Worm (Caenorhabditis elegans) whole organism, young adult: Measurements from ENCODE around the gene R155.5.

Experiments used
- B0019.2 ChIP-seq: fragments of 200-800 bp; sonication (Bioruptor generic); conservative IDR thresholded peaks from 2 replicates; pipeline ENCODE4 v1.3.6; 2022; ENCODE audit warnings: missing genetic modification reagents, missing genetic modification characterization, missing compliant biosample characterization
- C06A6.2 ChIP-seq: fragments of 200-800 bp; sonication (Bioruptor generic); conservative IDR thresholded peaks from 2 replicates; pipeline ENCODE4 v1.3.6; 2022; ENCODE audit warnings: missing genetic modification characterization, missing compliant biosample characterization
- C17E4.6 ChIP-seq: fragments of 200-800 bp; sonication (Bioruptor generic); IDR thresholded peaks from 2 replicates; pipeline ENCODE4 v1.3.6; 2022; ENCODE audit warnings: missing genetic modification reagents, missing genetic modification characterization, missing compliant biosample characterization
- F23B12.7 ChIP-seq: sonication (generic microtip); optimal IDR thresholded peaks from 2 replicates; lab custom pipeline; 2017; ENCODE audit warnings: missing genetic modification characterization, mild to moderate bottlenecking, missing compliant biosample characterization, antibody characterized with exemption, moderate library complexity; ENCODE audit not compliant: insufficient read depth
- F33H1.4 ChIP-seq: fragments of 200-800 bp; sonication (Bioruptor generic); IDR thresholded peaks from 2 replicates; pipeline ENCODE4 v1.3.6; 2022; ENCODE audit warnings: missing genetic modification reagents, missing genetic modification characterization, missing compliant biosample characterization
- F39B2.1 ChIP-seq: fragments of 200-800 bp; sonication (Bioruptor generic); IDR thresholded peaks from 2 replicates; pipeline ENCODE4 v1.3.6; 2022; ENCODE audit warnings: missing genetic modification reagents, missing genetic modification characterization, missing compliant biosample characterization
- F52B5.7 ChIP-seq: sonication (generic microtip); optimal IDR thresholded peaks from 2 replicates; lab custom pipeline; 2016; ENCODE audit warnings: mild to moderate bottlenecking, missing genetic modification characterization, missing compliant biosample characterization
- F57A8.1 ChIP-seq: fragments of 200-800 bp; sonication (Bioruptor generic); optimal IDR thresholded peaks from 2 replicates; lab custom pipeline; 2018; ENCODE audit warnings: mild to moderate bottlenecking, missing genetic modification characterization, moderate library complexity, missing compliant biosample characterization
- K12H6.12 ChIP-seq: fragments of 200-800 bp; sonication (Bioruptor generic); optimal IDR thresholded peaks from 2 replicates; lab custom pipeline; 2018; ENCODE audit warnings: mild to moderate bottlenecking, missing genetic modification characterization, missing compliant biosample characterization
- Y56A3A.18 ChIP-seq: fragments of 200-800 bp; sonication (Bioruptor generic); IDR thresholded peaks from 2 replicates; pipeline ENCODE4 v1.3.6; 2022; ENCODE audit warnings: missing genetic modification reagents, missing genetic modification characterization, missing compliant biosample characterization
- atf-7 ChIP-seq: sonication (generic microtip); optimal IDR thresholded peaks from 2 replicates; lab custom pipeline; 2017; ENCODE audit warnings: mild to moderate bottlenecking, missing genetic modification characterization, missing compliant biosample characterization
- attf-3 ChIP-seq: fragments of 200-800 bp; sonication (Bioruptor generic); conservative IDR thresholded peaks from 2 replicates; pipeline ENCODE4 v1.3.6; 2022; ENCODE audit warnings: missing genetic modification reagents, missing genetic modification characterization, missing compliant biosample characterization
- attf-6 ChIP-seq: fragments of 200-800 bp; sonication (Bioruptor generic); IDR thresholded peaks from 2 replicates; pipeline ENCODE4 v1.3.6; 2022; ENCODE audit warnings: missing genetic modification reagents, missing genetic modification characterization, missing compliant biosample characterization
- bed-1 ChIP-seq: fragments of 200-800 bp; sonication (Bioruptor generic); IDR thresholded peaks from 2 replicates; pipeline ENCODE4 v1.3.6; 2022; ENCODE audit warnings: missing genetic modification reagents, missing genetic modification characterization, missing compliant biosample characterization
- ccch-3 ChIP-seq: fragments of 200-800 bp; sonication (Bioruptor generic); optimal IDR thresholded peaks from 2 replicates; lab custom pipeline; 2018; ENCODE audit warnings: mild to moderate bottlenecking, missing genetic modification characterization, missing compliant biosample characterization
- cebp-1 ChIP-seq, 2 experiments: fragments of 200-800 bp in 1 of 2; sonication (Bioruptor generic) in 1 of 2; sonication (generic microtip) in 1 of 2; IDR thresholded peaks in 1 of 2; optimal IDR thresholded peaks in 1 of 2; 2 replicates each; pipeline versions ENCODE4 v1.3.6 to Lab custom; 2017 to 2022; ENCODE audit warnings: missing compliant biosample characterization in 2 of 2, missing genetic modification characterization in 2 of 2, mild to moderate bottlenecking in 1 of 2, missing genetic modification reagents in 1 of 2, moderate library complexity in 1 of 2
- ceh-100 ChIP-seq: fragments of 200-800 bp; sonication (Bioruptor generic); IDR thresholded peaks from 2 replicates; pipeline ENCODE4 v1.3.6; 2022; ENCODE audit warnings: missing genetic modification reagents, missing genetic modification characterization, missing compliant biosample characterization
- ceh-40 ChIP-seq: fragments of 200-800 bp; sonication (Bioruptor generic); IDR thresholded peaks from 2 replicates; pipeline ENCODE4 v1.3.6; 2022; ENCODE audit warnings: missing genetic modification characterization, missing compliant biosample characterization
- ceh-79 ChIP-seq: sonication (generic microtip); optimal IDR thresholded peaks from 2 replicates; lab custom pipeline; 2017; ENCODE audit warnings: mild to moderate bottlenecking, missing genetic modification characterization, missing compliant biosample characterization
- dpff-1 ChIP-seq: sonication (generic microtip); optimal IDR thresholded peaks from 2 replicates; lab custom pipeline; 2017; ENCODE audit warnings: mild to moderate bottlenecking, missing genetic modification characterization, missing compliant biosample characterization
- dpl-1 ChIP-seq: fragments of 150-350 bp; optimal IDR thresholded peaks from 2 replicates; lab custom pipeline; 2014; ENCODE audit warnings: missing biosample characterization, missing genetic modification reagents, missing genetic modification characterization
- efl-1 ChIP-seq: fragments of 150-350 bp; optimal IDR thresholded peaks from 2 replicates; lab custom pipeline; 2014; ENCODE audit warnings: missing biosample characterization, missing genetic modification reagents, missing genetic modification characterization
- ekl-4 ChIP-seq: fragments of 200-800 bp; sonication (Bioruptor generic); IDR thresholded peaks from 2 replicates; pipeline ENCODE4 v1.3.6; 2022; ENCODE audit warnings: missing genetic modification reagents, missing genetic modification characterization, missing compliant biosample characterization
- him-1 ChIP-seq: sonication (generic microtip); optimal IDR thresholded peaks from 2 replicates; lab custom pipeline; 2016; ENCODE audit warnings: missing genotype, missing genetic modification reagents, missing genetic modification characterization, missing compliant biosample characterization
- let-607 ChIP-seq, 2 experiments: fragments of 200-800 bp in 1 of 2; sonication (Bioruptor generic) in 1 of 2; sonication (generic microtip) in 1 of 2; optimal IDR thresholded peaks; 2 replicates each; lab custom pipeline; 2016 to 2018; ENCODE audit warnings: mild to moderate bottlenecking in 2 of 2, missing compliant biosample characterization in 2 of 2, missing genetic modification characterization in 2 of 2, moderate library complexity in 2 of 2, missing genotype in 1 of 2
- lin-26 ChIP-seq: fragments of 200-800 bp; sonication (Bioruptor generic); IDR thresholded peaks from 2 replicates; pipeline ENCODE4 v1.3.6; 2022; ENCODE audit warnings: missing genetic modification reagents, missing genetic modification characterization, missing compliant biosample characterization
- lin-54 ChIP-seq: fragments of 200-800 bp; sonication (Bioruptor generic); optimal IDR thresholded peaks from 2 replicates; lab custom pipeline; 2018; ENCODE audit warnings: mild to moderate bottlenecking, missing genetic modification characterization, missing compliant biosample characterization
- lsl-1 ChIP-seq: fragments of 200-800 bp; sonication (Bioruptor generic); optimal IDR thresholded peaks from 2 replicates; lab custom pipeline; 2018; ENCODE audit warnings: mild to moderate bottlenecking, missing genetic modification characterization, moderate library complexity, missing compliant biosample characterization
- madf-10 ChIP-seq: sonication (generic microtip); optimal IDR thresholded peaks from 2 replicates; lab custom pipeline; 2016; ENCODE audit warnings: mild to moderate bottlenecking, missing genetic modification characterization, missing compliant biosample characterization
- madf-3 ChIP-seq: fragments of 200-800 bp; sonication (Bioruptor generic); IDR thresholded peaks from 2 replicates; pipeline ENCODE4 v1.3.6; 2022; ENCODE audit warnings: missing genetic modification reagents, missing genetic modification characterization, missing compliant biosample characterization
- mcd-1 ChIP-seq: fragments of 200-800 bp; sonication (Bioruptor generic); IDR thresholded peaks from 2 replicates; pipeline ENCODE4 v1.3.6; 2022; ENCODE audit warnings: missing genetic modification reagents, missing genetic modification characterization, missing compliant biosample characterization
- mel-28 ChIP-seq: sonication (generic microtip); optimal IDR thresholded peaks from 2 replicates; lab custom pipeline; 2016; ENCODE audit warnings: borderline replicate concordance, mild to moderate bottlenecking, missing genetic modification characterization, missing compliant biosample characterization
- mes-4 ChIP-seq: sonication (generic microtip); optimal IDR thresholded peaks from 2 replicates; lab custom pipeline; 2016; ENCODE audit warnings: missing genotype, missing genetic modification characterization, missing compliant biosample characterization
- nfya-1 ChIP-seq: sonication (generic microtip); optimal IDR thresholded peaks from 2 replicates; lab custom pipeline; 2017; ENCODE audit warnings: antibody characterized with exemption, missing compliant biosample characterization, missing genetic modification characterization, borderline replicate concordance; ENCODE audit not compliant: insufficient read depth
- nhr-27 ChIP-seq: fragments of 200-800 bp; sonication (Bioruptor generic); optimal IDR thresholded peaks from 2 replicates; lab custom pipeline; 2018; ENCODE audit warnings: mild to moderate bottlenecking, missing genetic modification characterization, moderate library complexity, missing compliant biosample characterization
- nhr-90 ChIP-seq: sonication (generic microtip); optimal IDR thresholded peaks from 2 replicates; lab custom pipeline; 2016; ENCODE audit warnings: missing genotype, mild to moderate bottlenecking, missing genetic modification characterization, missing compliant biosample characterization
- pha-4 ChIP-seq: fragments of 150-350 bp; sonication (generic microtip); optimal IDR thresholded peaks from 2 replicates; lab custom pipeline; 2014; ENCODE audit warnings: missing biosample characterization, missing genetic modification reagents, missing genetic modification characterization
- rpc-1 ChIP-seq, 2 experiments: fragments of 150-350 bp in 1 of 2; sonication (generic microtip) in 1 of 2; optimal IDR thresholded peaks; 2 replicates each; lab custom pipeline; 2014 to 2018; ENCODE audit warnings: missing biosample characterization in 1 of 2, missing genetic modification characterization in 1 of 2, missing genetic modification reagents in 1 of 2, missing genotype in 1 of 2
- snpc-1.1 ChIP-seq: sonication (generic microtip); optimal IDR thresholded peaks from 2 replicates; lab custom pipeline; 2017; ENCODE audit warnings: missing genetic modification characterization, mild to moderate bottlenecking, missing compliant biosample characterization, antibody characterized with exemption, moderate library complexity, missing genotype, missing genetic modification reagents; ENCODE audit not compliant: insufficient read depth
- sptf-2 ChIP-seq: fragments of 200-800 bp; sonication (Bioruptor generic); optimal IDR thresholded peaks from 2 replicates; lab custom pipeline; 2018; ENCODE audit warnings: mild to moderate bottlenecking, missing genetic modification characterization, missing compliant biosample characterization
- xnd-1 ChIP-seq: sonication (generic microtip); optimal IDR thresholded peaks from 2 replicates; lab custom pipeline; 2016; ENCODE audit warnings: missing genotype, missing genetic modification reagents, missing genetic modification characterization, missing compliant biosample characterization
- ztf-18 ChIP-seq: sonication (generic microtip); optimal IDR thresholded peaks from 2 replicates; lab custom pipeline; 2016; ENCODE audit warnings: missing genotype, mild to moderate bottlenecking, missing genetic modification characterization, missing compliant biosample characterization
- ztf-28 ChIP-seq: fragments of 200-800 bp; sonication (Bioruptor generic); IDR thresholded peaks from 2 replicates; pipeline ENCODE4 v1.3.6; 2022; ENCODE audit warnings: missing genetic modification reagents, missing genetic modification characterization, missing compliant biosample characterization
- ztf-3 ChIP-seq: fragments of 200-800 bp; sonication (Bioruptor generic); optimal IDR thresholded peaks from 2 replicates; lab custom pipeline; 2018; ENCODE audit warnings: mild to moderate bottlenecking, missing genetic modification characterization, missing compliant biosample characterization
- ztf-6 ChIP-seq: fragments of 200-800 bp; sonication (Bioruptor generic); IDR thresholded peaks from 2 replicates; pipeline ENCODE4 v1.3.6; 2022; ENCODE audit warnings: missing genetic modification reagents, missing genetic modification characterization, missing compliant biosample characterization

The R155.5 gene

ce11 chrIII:1923419-1924318 lies 46.7 kb downstream of the R155.5 start (continued):
- TF ChIP-seq nfya-1 (tag; lab: Kevin White, UChicago): no peak
- peak; percentile 85 for TF ChIP-seq atf-7 (tag; lab: Kevin White, UChicago)
- TF ChIP-seq sptf-2: no peak
- peak; percentile 75 for TF ChIP-seq mcd-1
- TF ChIP-seq attf-3 (GFP tag; lab: Robert Waterston, UW): 0 out of 2 replicates have a peak, but pooled peaks have one; percentile 48
- TF ChIP-seq attf-6 (GFP tag; lab: Robert Waterston, UW): no peak
- TF ChIP-seq F39B2.1 (GFP tag; lab: Robert Waterston, UW): no peak
- no peak for TF ChIP-seq nhr-90 (tag; lab: Kevin White, UChicago)
- no peak for TF ChIP-seq F23B12.7 (tag; lab: Kevin White, UChicago)
- TF ChIP-seq lin-54: peak; percentile 36
- TF ChIP-seq ceh-79 (tag; lab: Kevin White, UChicago): no peak
- no peak for TF ChIP-seq ztf-28 (GFP tag; lab: Robert Waterston, UW)
- TF ChIP-seq bed-1 (GFP tag; lab: Robert Waterston, UW): no peak
- peak; percentile 7 for TF ChIP-seq nhr-27 (tag; lab: Kevin White, UChicago)
- no peak for TF ChIP-seq ccch-3 (GFP tag; lab: Kevin White, UChicago)
- no peak for TF ChIP-seq ceh-100 (GFP tag; lab: Robert Waterston, UW)
- TF ChIP-seq F57A8.1 (GFP tag; lab: Kevin White, UChicago): no peak
- no peak for TF ChIP-seq pha-4
- TF ChIP-seq ekl-4 (GFP tag; lab: Robert Waterston, UW): 0 out of 2 replicates have a peak, but pooled peaks have one; percentile 35
- no peak for TF ChIP-seq mes-4 (tag; lab: Kevin White, UChicago)
- TF ChIP-seq K12H6.12: peak; percentile 92
- TF ChIP-seq Y56A3A.18 (GFP tag; lab: Robert Waterston, UW): no peak
- TF ChIP-seq let-607 (tag; optimal IDR thresholded peaks at IDR 0.05; lab: Kevin White, UChicago): no peak
- peak; percentile 27 for TF ChIP-seq F52B5.7
- 0 out of 2 replicates have a peak, but pooled peaks have one; percentile 43 for TF ChIP-seq ztf-6
- TF ChIP-seq rpc-1 (optimal IDR thresholded peaks at IDR 0.05; lab: Kevin White, UChicago): no peak
- TF ChIP-seq rpc-1 (tag; optimal IDR thresholded peaks at IDR 0.05; lab: Kevin White, UChicago): no peak
- TF ChIP-seq C06A6.2 (GFP tag; lab: Robert Waterston, UW): peak; percentile 83
- TF ChIP-seq snpc-1.1 (tag; lab: Kevin White, UChicago): no peak
- TF ChIP-seq B0019.2 (GFP tag; lab: Robert Waterston, UW): no peak
- TF ChIP-seq madf-10 (tag; lab: Kevin White, UChicago): peak; percentile 95
- TF ChIP-seq lsl-1 (GFP tag; lab: Kevin White, UChicago): no peak
- no peak for TF ChIP-seq efl-1
- peak; percentile 79 for TF ChIP-seq lin-26
- TF ChIP-seq C17E4.6 (GFP tag; lab: Robert Waterston, UW): no peak
- no peak for TF ChIP-seq ceh-40 (GFP tag; lab: Robert Waterston, UW)
- no peak for TF ChIP-seq madf-3
- no peak for TF ChIP-seq xnd-1 (tag; lab: Kevin White, UChicago)
- TF ChIP-seq mel-28: no peak
- TF ChIP-seq F33H1.4 (GFP tag; lab: Robert Waterston, UW): no peak
- TF ChIP-seq dpl-1 (GFP tag; lab: Kevin White, UChicago): peak; percentile 30
- TF ChIP-seq him-1 (tag; lab: Kevin White, UChicago): no peak
- peak; percentile 76 for TF ChIP-seq ztf-3
- TF ChIP-seq dpff-1 (tag; lab: Kevin White, UChicago): no peak
- no peak for TF ChIP-seq ztf-18 (tag; lab: Kevin White, UChicago)
- 0 out of 2 replicates have a peak, but pooled peaks have one; percentile 9 for TF ChIP-seq cebp-1 (GFP tag; IDR thresholded peaks at IDR 0.05; lab: Robert Waterston, UW)
- TF ChIP-seq cebp-1 (tag; optimal IDR thresholded peaks at IDR 0.05; lab: Kevin White, UChicago): peak; percentile 85
